Worm (Caenorhabditis elegans) whole organism, dauer: ENCODE measurements around the gene sec-15.

ENCODE experiments used
- unc-62 ChIP-seq: sonication (generic microtip); optimal IDR thresholded peaks from 2 replicates; lab custom pipeline; 2017; ENCODE audit warnings: missing biosample characterization, missing genetic modification reagents, missing genetic modification characterization

sec-15 gene

DNA sequence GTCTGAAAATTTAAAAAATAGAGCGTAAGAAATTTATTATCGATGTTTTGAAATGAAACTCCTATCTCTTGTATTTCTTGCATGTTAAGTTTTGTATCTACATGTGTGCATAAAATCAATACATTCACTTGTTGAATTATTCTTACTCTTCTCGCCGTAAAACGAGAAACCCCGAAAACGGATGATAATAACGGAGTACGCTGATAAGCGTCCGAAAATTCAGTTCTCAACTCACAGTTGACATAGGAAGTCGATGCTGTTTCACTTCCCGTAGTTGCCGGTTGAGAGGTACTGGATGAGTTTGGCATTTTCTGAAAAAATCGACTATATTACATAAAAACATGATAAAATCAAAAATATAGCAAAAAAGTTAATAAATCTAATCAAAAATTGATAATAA is at the start of gene sec-15:
Gene sec-15, minus strand, starts transcription at position 311 of the 400 bp plus-strand sequence.
- no peak for TF ChIP-seq unc-62 (GFP tag; lab: Kevin White, UChicago)

ce11 chrX:8882162-8882561 is 46.6 kb upstream of the sec-15 start:
- TF ChIP-seq unc-62 (GFP tag; lab: Kevin White, UChicago) = no peak

DNA sequence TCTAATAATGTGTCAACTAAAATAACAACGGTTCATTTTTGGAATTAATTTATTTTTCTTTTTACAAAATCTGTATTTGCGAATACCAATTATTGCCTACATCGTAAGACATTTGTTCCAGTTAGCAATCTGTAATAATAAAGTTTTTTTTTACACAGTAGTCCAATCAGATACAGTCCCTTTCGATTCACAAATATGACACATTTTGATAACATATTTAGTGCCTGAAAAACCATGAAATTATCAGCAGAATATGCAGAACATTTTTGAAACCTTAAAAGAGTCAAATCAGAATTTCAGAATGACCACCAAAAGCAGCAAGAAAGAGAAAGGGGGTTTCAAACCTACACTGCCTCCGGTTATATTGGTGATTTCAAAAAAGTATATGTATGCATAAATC is 43.8 kb upstream of the sec-15 start, which contains the start of gene C06E2.2:
Gene C06E2.2, plus strand, starts transcription at position 301 of the 400 bp plus-strand sequence.
- TF ChIP-seq unc-62 (GFP tag; lab: Kevin White, UChicago) = no peak

DNA sequence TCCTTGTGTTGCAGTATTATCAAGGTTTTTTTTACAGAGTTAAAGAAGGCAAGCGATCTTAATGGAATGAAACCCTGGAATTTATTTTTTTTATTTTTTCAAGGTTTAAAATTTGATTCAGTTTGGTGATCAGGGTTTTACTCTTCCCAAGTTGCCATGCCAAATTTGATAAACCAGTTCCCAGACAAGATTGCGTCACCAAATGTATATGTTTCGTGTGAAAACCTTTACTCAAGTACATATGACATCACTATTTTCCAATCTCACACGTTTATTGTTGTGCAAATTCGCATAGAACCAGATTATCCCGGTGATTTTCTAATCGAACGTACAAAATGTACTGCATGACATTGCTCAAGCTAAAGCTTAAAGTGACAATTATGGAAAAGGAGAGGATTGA is 43.2 kb upstream of the sec-15 start:
- no peak for TF ChIP-seq unc-62 (GFP tag; lab: Kevin White, UChicago)

DNA sequence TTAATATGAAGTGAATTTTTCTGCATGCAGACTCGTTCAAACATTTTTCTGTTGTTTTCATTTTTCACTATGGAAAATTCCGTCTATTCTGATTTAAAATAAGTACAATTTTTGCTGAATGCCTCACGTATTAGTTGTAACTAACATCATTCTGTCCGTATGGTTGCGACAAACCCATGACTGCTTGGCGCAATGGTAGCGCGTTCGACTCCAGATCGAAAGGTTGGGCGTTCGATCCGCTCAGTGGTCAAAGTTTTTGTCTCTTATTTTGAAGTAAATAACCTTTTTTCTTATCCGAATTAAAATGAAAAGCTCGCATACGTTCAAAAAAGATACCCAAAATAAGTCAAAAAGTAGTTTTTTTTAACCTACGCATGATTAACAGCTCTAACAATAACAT is 41.6 kb upstream of the sec-15 start:
- no peak for TF ChIP-seq unc-62 (GFP tag; lab: Kevin White, UChicago)

- no peak for TF ChIP-seq unc-62 (GFP tag; lab: Kevin White, UChicago)
These were observed 40.4 kb upstream of the sec-15 start for ce11 chrX:8875867-8876266.

DNA sequence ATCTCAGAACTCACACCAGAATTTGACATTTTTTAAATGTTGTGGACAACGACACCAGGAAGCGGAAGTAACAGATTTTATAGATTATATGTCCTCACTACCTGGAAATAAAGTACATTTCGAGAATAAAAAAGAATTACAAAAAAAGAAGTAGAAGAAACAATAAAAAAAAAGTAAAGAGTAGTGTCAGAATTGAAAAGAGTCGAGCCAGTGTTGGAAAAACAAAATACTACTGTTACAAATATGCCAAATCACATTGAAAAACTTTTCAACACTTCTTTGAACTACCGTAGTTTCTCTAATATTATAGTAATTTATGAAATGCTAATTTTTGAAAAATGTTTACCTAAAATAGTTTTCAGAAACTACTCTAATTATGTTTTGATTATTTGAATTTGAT is 39.2 kb upstream of the sec-15 start, which contains the start of gene C06E2.1:
Gene C06E2.1, minus strand, starts transcription at position 101 of the 400 bp plus-strand sequence.
- TF ChIP-seq unc-62 (GFP tag; lab: Kevin White, UChicago) = no peak

DNA sequence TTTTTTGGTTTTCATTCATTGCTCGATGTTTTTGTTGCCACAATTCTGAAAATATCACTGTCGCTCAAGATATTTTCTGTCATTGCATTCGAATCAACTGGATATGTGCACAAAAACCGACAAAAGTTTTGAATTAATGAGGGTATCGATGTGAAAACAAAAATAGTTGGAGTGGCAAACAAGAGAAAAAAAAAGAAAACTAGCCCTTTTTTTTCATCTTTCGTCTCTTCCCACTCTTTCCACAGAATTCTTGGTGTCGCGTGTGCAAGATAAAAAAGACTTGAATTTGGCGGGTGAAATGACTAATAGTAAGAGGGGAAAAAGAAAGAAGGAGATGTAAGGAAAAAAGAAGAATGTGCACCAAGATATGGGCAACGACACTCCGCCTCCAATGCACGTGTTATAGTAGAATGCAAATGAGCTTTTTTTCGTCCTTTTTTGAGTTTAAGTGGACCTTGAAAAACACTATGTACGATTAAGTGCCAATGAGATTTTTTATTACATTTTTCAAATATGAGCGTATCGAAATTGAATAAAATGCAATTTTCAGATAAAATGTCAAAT is 33.7 kb upstream of the sec-15 start, which contains the start of the genes ubc-22 and ubc-21:
Gene ubc-22, minus strand, starts transcription at position 51 of the 564 bp plus-strand sequence.
Gene ubc-21, plus strand, starts transcription at position 514 of the 564 bp plus-strand sequence.
- TF ChIP-seq unc-62 (GFP tag; lab: Kevin White, UChicago) = no peak

- no peak for TF ChIP-seq unc-62 (GFP tag; lab: Kevin White, UChicago)
These were observed 31.0 kb upstream of the sec-15 start, which contains the start of gene ins-9 for ce11 chrX:8866563-8866962. TSS of gene ins-9 (minus strand) at chrX:8866663.

- TF ChIP-seq unc-62 (GFP tag; lab: Kevin White, UChicago) = no peak
These were observed 25.4 kb upstream of the sec-15 start, which contains the start of gene C06E2.9 for ce11 chrX:8860958-8861357. TSS of gene C06E2.9 (plus strand) at chrX:8861258.

DNA sequence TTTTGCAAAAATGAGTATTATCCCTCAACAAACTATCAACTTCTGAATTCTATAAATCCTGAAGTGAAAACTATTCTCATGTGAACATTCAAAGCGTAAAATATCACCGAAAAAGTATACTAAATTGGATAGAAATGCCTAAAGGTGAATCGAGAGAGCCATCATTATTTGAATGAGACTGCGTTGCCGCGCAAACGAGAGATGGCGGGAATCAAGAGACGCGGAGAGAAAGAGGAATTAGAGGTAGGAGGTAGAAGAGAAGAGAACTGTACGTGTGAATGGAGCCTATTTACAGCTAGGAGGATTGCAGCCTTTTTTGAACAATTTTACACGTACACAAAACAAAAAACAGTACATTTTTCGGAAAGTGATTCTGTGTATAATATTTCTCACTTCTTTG is 24.0 kb upstream of the sec-15 start:
- no peak for TF ChIP-seq unc-62 (GFP tag; lab: Kevin White, UChicago)

ce11 chrX:8857904-8858612 is 22.5 kb upstream of the sec-15 start, which contains the start of gene C06E2.5:
TSS of gene C06E2.5 (minus strand) at chrX:8857954.
- no peak for TF ChIP-seq unc-62 (GFP tag; lab: Kevin White, UChicago)

DNA sequence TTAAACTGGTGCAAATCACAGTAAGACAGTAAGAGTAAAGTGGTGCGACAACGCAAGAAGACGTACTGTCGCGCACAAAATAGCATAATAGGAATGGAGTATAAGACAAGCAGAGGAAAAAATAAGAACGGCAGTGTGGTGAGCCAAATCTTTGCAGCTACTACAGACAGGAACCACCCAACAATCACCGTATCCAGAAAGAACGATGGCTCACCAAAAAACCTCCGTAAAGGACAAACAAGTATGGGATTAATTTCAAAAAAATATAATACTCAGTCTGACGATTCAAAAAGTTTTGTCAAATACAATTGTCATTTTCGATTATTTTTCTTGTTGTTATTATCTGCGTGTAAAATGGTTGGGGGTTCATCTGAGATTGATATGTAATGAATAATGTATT is 18.9 kb upstream of the sec-15 start:
- TF ChIP-seq unc-62 (GFP tag; lab: Kevin White, UChicago) = no peak

DNA sequence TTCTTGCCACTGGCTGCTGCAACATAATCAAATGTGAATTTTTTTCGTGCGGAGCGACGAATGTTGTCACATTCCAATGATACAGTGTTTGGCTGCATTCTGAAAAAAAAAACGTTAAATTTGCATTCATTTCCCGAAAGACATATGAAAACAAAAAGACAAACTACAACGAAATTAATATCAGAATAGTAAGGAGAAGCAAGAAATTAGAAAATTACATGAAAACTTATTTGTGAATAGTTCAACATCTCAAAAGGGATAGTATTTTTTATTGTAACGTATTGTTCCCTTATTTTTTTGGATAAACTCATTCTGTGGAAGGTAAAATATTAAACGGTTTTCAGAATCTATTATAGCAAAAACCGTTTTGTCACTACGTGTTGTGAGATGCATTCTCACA is 18.0 kb upstream of the sec-15 start, which contains the start of gene sprp-4:
Gene sprp-4, minus strand, starts transcription at position 101 of the 400 bp plus-strand sequence.
- no peak for TF ChIP-seq unc-62 (GFP tag; lab: Kevin White, UChicago)

ce11 chrX:8846447-8847237 is 11.1 kb upstream of the sec-15 start, which contains the start of gene C28G1.10:
TSS of gene C28G1.10 (plus strand) at chrX:8847122.
- no peak for TF ChIP-seq unc-62 (GFP tag; lab: Kevin White, UChicago)
